Fruit fly (Drosophila melanogaster): ENCODE measurements around the gene CG7168.
A peak's percentile ranks its signal among the peaks of the same experiment; 100 is the strongest.

The CG7168 gene

dm6 chr3R:18223434-18223833, 2.4 kb downstream of the CG7168 start, which contains the start of the genes mTerf5 and Non3:
mTerf5 (minus strand) TSS chr3R:18223682.
Non3 (plus strand) TSS chr3R:18223722.
- TF ChIP-seq gl (tag; optimal IDR thresholded peaks at IDR 0.05) (no peak), CG15710 (tag; optimal IDR thresholded peaks at IDR 0.05) (peak; percentile 49), CG9948 (tag; optimal IDR thresholded peaks at IDR 0.05) (peak; percentile 5), CG8159 (tag; optimal IDR thresholded peaks at IDR 0.05) (peak; percentile 42), CG17806 (tag; optimal IDR thresholded peaks at IDR 0.05) (peak; percentile 37), Snoo (tag; optimal IDR thresholded peaks at IDR 0.05) (peak; percentile 33), CG8301 (tag; optimal IDR thresholded peaks at IDR 0.05) (no peak), CG13204 (GFP tag; optimal IDR thresholded peaks at IDR 0.05) (no peak), fd96Ca (GFP tag; IDR thresholded peaks at IDR 0.05) (peak; percentile 61; the same call in 2 of the 3 replicates), Pif1A (GFP tag; optimal IDR thresholded peaks at IDR 0.05) (no peak), CG34367 (tag; optimal IDR thresholded peaks at IDR 0.05) (no peak), EcR (GFP tag; optimal IDR thresholded peaks at IDR 0.05) (peak; percentile 86), CG32121 (GFP tag; IDR thresholded peaks at IDR 0.05) (0 out of 2 replicates have a peak, but pooled peaks have one; percentile 35), D1 (tag; optimal IDR thresholded peaks at IDR 0.05) (no peak), rn (GFP tag; IDR thresholded peaks at IDR 0.05) (no peak), Ets98B (GFP tag; IDR thresholded peaks at IDR 0.05) (peak; percentile 32; the same call in 1 of the 2 replicates), CG4496 (GFP tag; IDR thresholded peaks at IDR 0.05) (no peak), CG14655 (GFP tag; optimal IDR thresholded peaks at IDR 0.05) (no peak), CG10348 (GFP tag; IDR thresholded peaks at IDR 0.05) (no peak), CG12605 (GFP tag; IDR thresholded peaks at IDR 0.05) (peak; percentile 25; the same call in 1 of the 2 replicates), Pif1B (GFP tag; optimal IDR thresholded peaks at IDR 0.05) (no peak)

- peak; percentile 98 for TF ChIP-seq CG34367 (tag; optimal IDR thresholded peaks at IDR 0.05)
- no peak for TF ChIP-seq CG13204 (GFP tag; optimal IDR thresholded peaks at IDR 0.05)
- TF ChIP-seq Pif1A (GFP tag; optimal IDR thresholded peaks at IDR 0.05), result peak; percentile 94
- peak; percentile 98 for TF ChIP-seq CG4496 (GFP tag; IDR thresholded peaks at IDR 0.05)
- no peak for TF ChIP-seq EcR (GFP tag; optimal IDR thresholded peaks at IDR 0.05)
- TF ChIP-seq CG15710 (tag; optimal IDR thresholded peaks at IDR 0.05), result peak; percentile 99
- peak; percentile 98 for TF ChIP-seq CG32121 (GFP tag; IDR thresholded peaks at IDR 0.05)
- TF ChIP-seq CG14655 (GFP tag; optimal IDR thresholded peaks at IDR 0.05), result peak; percentile 96
- TF ChIP-seq fd96Ca (GFP tag; IDR thresholded peaks at IDR 0.05), result no peak
- TF ChIP-seq D1 (tag; optimal IDR thresholded peaks at IDR 0.05), result no peak
- peak; percentile 97 for TF ChIP-seq CG8301 (tag; optimal IDR thresholded peaks at IDR 0.05)
- TF ChIP-seq rn (GFP tag; IDR thresholded peaks at IDR 0.05), result peak; percentile 98
- TF ChIP-seq CG10348 (GFP tag; IDR thresholded peaks at IDR 0.05), result peak; percentile 93
- peak; percentile 99 for TF ChIP-seq CG9948 (tag; optimal IDR thresholded peaks at IDR 0.05)
- peak; percentile 91 for TF ChIP-seq gl (tag; optimal IDR thresholded peaks at IDR 0.05)
- TF ChIP-seq Snoo (tag; optimal IDR thresholded peaks at IDR 0.05), result peak; percentile 98
- TF ChIP-seq Ets98B (GFP tag; IDR thresholded peaks at IDR 0.05), result peak; percentile 96
- peak; percentile 90 for TF ChIP-seq Pif1B (GFP tag; optimal IDR thresholded peaks at IDR 0.05)
- peak; percentile 98 for TF ChIP-seq CG17806 (tag; optimal IDR thresholded peaks at IDR 0.05)
- peak; percentile 99 for TF ChIP-seq CG8159 (tag; optimal IDR thresholded peaks at IDR 0.05)
- peak; percentile 98 for TF ChIP-seq CG12605 (GFP tag; IDR thresholded peaks at IDR 0.05)
Observed at dm6 chr3R:18220211-18220749, 5.6 kb downstream of the CG7168 start, which contains the start of the genes CG7988 and CG7183. CG7988 (plus strand) TSS chr3R:18220526. CG7183 (minus strand) TSS chr3R:18220699.

dm6 chr3R:18215900-18216299, 10.0 kb downstream of the CG7168 start, which contains the start of gene CG14314:
CG14314 (plus strand) TSS chr3R:18216142.
- TF ChIP-seq CG17806 (tag; optimal IDR thresholded peaks at IDR 0.05) (no peak), CG4496 (GFP tag; IDR thresholded peaks at IDR 0.05) (no peak), CG34367 (tag; optimal IDR thresholded peaks at IDR 0.05) (no peak)

dm6 chr3R:18215300-18215699, 10.6 kb downstream of the CG7168 start:
- TF ChIP-seq CG8301 (tag; optimal IDR thresholded peaks at IDR 0.05), result no peak
- peak; percentile 2 for TF ChIP-seq Pif1B (GFP tag; optimal IDR thresholded peaks at IDR 0.05)
- 0 out of 2 replicates have a peak, but pooled peaks have one; percentile 13 for TF ChIP-seq CG32121 (GFP tag; IDR thresholded peaks at IDR 0.05)
- TF ChIP-seq fd96Ca (GFP tag; IDR thresholded peaks at IDR 0.05), result no peak
- no peak for TF ChIP-seq gl (tag; optimal IDR thresholded peaks at IDR 0.05)
- no peak for TF ChIP-seq EcR (GFP tag; optimal IDR thresholded peaks at IDR 0.05)
- no peak for TF ChIP-seq CG12605 (GFP tag; IDR thresholded peaks at IDR 0.05)
- TF ChIP-seq CG34367 (tag; optimal IDR thresholded peaks at IDR 0.05), result no peak
- no peak for TF ChIP-seq CG17806 (tag; optimal IDR thresholded peaks at IDR 0.05)
- TF ChIP-seq CG8159 (tag; optimal IDR thresholded peaks at IDR 0.05), result peak; percentile 18
- peak; percentile 7 for TF ChIP-seq CG15710 (tag; optimal IDR thresholded peaks at IDR 0.05)
- TF ChIP-seq Ets98B (GFP tag; IDR thresholded peaks at IDR 0.05), result no peak
- TF ChIP-seq D1 (tag; optimal IDR thresholded peaks at IDR 0.05), result no peak
- peak; percentile 31 for TF ChIP-seq Pif1A (GFP tag; optimal IDR thresholded peaks at IDR 0.05)
- TF ChIP-seq Snoo (tag; optimal IDR thresholded peaks at IDR 0.05), result no peak
- TF ChIP-seq CG4496 (GFP tag; IDR thresholded peaks at IDR 0.05), result peak; percentile 45; the same call in 1 of the 3 replicates
- TF ChIP-seq CG10348 (GFP tag; IDR thresholded peaks at IDR 0.05), result no peak
- TF ChIP-seq CG9948 (tag; optimal IDR thresholded peaks at IDR 0.05), result no peak
- TF ChIP-seq CG13204 (GFP tag; optimal IDR thresholded peaks at IDR 0.05), result no peak
- TF ChIP-seq CG14655 (GFP tag; optimal IDR thresholded peaks at IDR 0.05), result no peak
- no peak for TF ChIP-seq rn (GFP tag; IDR thresholded peaks at IDR 0.05)

dm6 chr3R:18208479-18208878, 17.4 kb downstream of the CG7168 start, which contains the start of gene CG44158:
CG44158 (plus strand) TSS chr3R:18208779.
- TF ChIP-seq Pif1B (GFP tag; optimal IDR thresholded peaks at IDR 0.05) (no peak), rn (GFP tag; IDR thresholded peaks at IDR 0.05) (no peak), CG12605 (GFP tag; IDR thresholded peaks at IDR 0.05) (no peak), CG9948 (tag; optimal IDR thresholded peaks at IDR 0.05) (no peak), CG34367 (tag; optimal IDR thresholded peaks at IDR 0.05) (no peak), fd96Ca (GFP tag; IDR thresholded peaks at IDR 0.05) (no peak), Pif1A (GFP tag; optimal IDR thresholded peaks at IDR 0.05) (no peak), CG32121 (GFP tag; IDR thresholded peaks at IDR 0.05) (no peak), CG8159 (tag; optimal IDR thresholded peaks at IDR 0.05) (no peak), CG8301 (tag; optimal IDR thresholded peaks at IDR 0.05) (no peak), CG14655 (GFP tag; optimal IDR thresholded peaks at IDR 0.05) (no peak)
